Worm (Caenorhabditis elegans) whole organism, mixed stage, embryonic: ENCODE measurements around the gene rde-12.

Experiments
- M03D4.4 ChIP-seq: sonication (generic microtip); optimal IDR thresholded peaks from 2 replicates; lab custom pipeline; 2017; ENCODE audit warnings: mild to moderate bottlenecking, missing genetic modification characterization, missing compliant biosample characterization
- ceh-39 ChIP-seq: fragments of 150-350 bp; optimal IDR thresholded peaks from 2 replicates; lab custom pipeline; 2014; ENCODE audit warnings: missing biosample characterization, missing genetic modification characterization
- ceh-43 ChIP-seq: fragments of 200-800 bp; sonication (Bioruptor generic); optimal IDR thresholded peaks from 2 replicates; lab custom pipeline; 2018; ENCODE audit warnings: mild to moderate bottlenecking, missing genetic modification characterization, moderate library complexity, missing compliant biosample characterization
- ceh-83 ChIP-seq: fragments of 200-800 bp; sonication (Bioruptor generic); optimal IDR thresholded peaks from 2 replicates; lab custom pipeline; 2018; ENCODE audit warnings: mild to moderate bottlenecking, missing genetic modification characterization, missing compliant biosample characterization
- ces-1 ChIP-seq: fragments of 150-350 bp; optimal IDR thresholded peaks from 2 replicates; lab custom pipeline; 2014; ENCODE audit warnings: missing biosample characterization, missing genetic modification reagents, missing genetic modification characterization
- cnd-1 ChIP-seq: fragments of 200-800 bp; sonication (Bioruptor generic); optimal IDR thresholded peaks from 2 replicates; lab custom pipeline; 2018; ENCODE audit warnings: mild to moderate bottlenecking, missing genetic modification characterization, missing compliant biosample characterization
- drap-1 ChIP-seq: fragments of 200-800 bp; sonication (Bioruptor generic); optimal IDR thresholded peaks from 3 replicates; lab custom pipeline; 2018; ENCODE audit warnings: mild to moderate bottlenecking, missing genetic modification characterization, missing compliant biosample characterization
- elt-1 ChIP-seq: sonication (generic microtip); optimal IDR thresholded peaks from 2 replicates; lab custom pipeline; 2017; ENCODE audit warnings: missing genetic modification characterization, mild to moderate bottlenecking, missing compliant biosample characterization, antibody characterized with exemption, moderate library complexity, borderline replicate concordance; ENCODE audit not compliant: insufficient read depth
- elt-3 ChIP-seq: fragments of 150-350 bp; optimal IDR thresholded peaks from 2 replicates; lab custom pipeline; 2014; ENCODE audit warnings: missing biosample characterization, missing genetic modification characterization
- flh-1 ChIP-seq: fragments of 200-800 bp; sonication (Bioruptor generic); optimal IDR thresholded peaks from 2 replicates; lab custom pipeline; 2018; ENCODE audit warnings: mild to moderate bottlenecking, missing genetic modification characterization, moderate library complexity, missing compliant biosample characterization
- ham-2 ChIP-seq: fragments of 200-800 bp; sonication (Bioruptor generic); optimal IDR thresholded peaks from 2 replicates; lab custom pipeline; 2018; ENCODE audit warnings: mild to moderate bottlenecking, missing genetic modification characterization, missing compliant biosample characterization
- hlh-1 ChIP-seq: fragments of 150-350 bp; optimal IDR thresholded peaks from 2 replicates; lab custom pipeline; 2014; ENCODE audit warnings: missing biosample characterization, missing genetic modification reagents, missing genetic modification characterization
- lin-13 ChIP-seq: fragments of 150-350 bp; optimal IDR thresholded peaks from 2 replicates; lab custom pipeline; 2014; ENCODE audit warnings: missing biosample characterization, missing genetic modification characterization
- lin-32 ChIP-seq: fragments of 200-800 bp; sonication (Bioruptor generic); optimal IDR thresholded peaks from 2 replicates; lab custom pipeline; 2018; ENCODE audit warnings: mild to moderate bottlenecking, missing genetic modification characterization, missing compliant biosample characterization
- lsy-2 ChIP-seq: fragments of 150-350 bp; optimal IDR thresholded peaks from 2 replicates; lab custom pipeline; 2014; ENCODE audit warnings: missing biosample characterization, missing genetic modification characterization
- mab-5 ChIP-seq: fragments of 150-350 bp; optimal IDR thresholded peaks from 2 replicates; lab custom pipeline; 2014; ENCODE audit warnings: missing biosample characterization, missing genetic modification characterization
- mep-1 ChIP-seq: fragments of 150-350 bp; optimal IDR thresholded peaks from 2 replicates; lab custom pipeline; 2017; ENCODE audit warnings: missing biosample characterization, missing genetic modification reagents, missing genetic modification characterization, inconsistent platforms
- mls-2 ChIP-seq: sonication (generic microtip); optimal IDR thresholded peaks from 2 replicates; lab custom pipeline; 2016; ENCODE audit warnings: mild to moderate bottlenecking, missing genetic modification characterization, moderate library complexity, missing compliant biosample characterization
- nhr-12 ChIP-seq: fragments of 150-350 bp; optimal IDR thresholded peaks from 2 replicates; lab custom pipeline; 2014; ENCODE audit warnings: missing biosample characterization, missing genetic modification characterization
- nhr-2 ChIP-seq: fragments of 150-350 bp; optimal IDR thresholded peaks from 2 replicates; lab custom pipeline; 2014; ENCODE audit warnings: missing biosample characterization, missing genetic modification characterization
- nhr-237 ChIP-seq: fragments of 150-350 bp; optimal IDR thresholded peaks from 2 replicates; lab custom pipeline; 2014; ENCODE audit warnings: missing biosample characterization, missing genetic modification characterization
- nhr-28 ChIP-seq: fragments of 150-350 bp; optimal IDR thresholded peaks from 2 replicates; lab custom pipeline; 2014; ENCODE audit warnings: missing biosample characterization, missing genetic modification characterization
- nhr-76 ChIP-seq: sonication (generic microtip); optimal IDR thresholded peaks from 2 replicates; lab custom pipeline; 2017; ENCODE audit warnings: missing biosample characterization, missing genetic modification characterization
- pha-4 ChIP-seq: fragments of 150-350 bp; optimal IDR thresholded peaks from 2 replicates; lab custom pipeline; 2018; ENCODE audit warnings: missing biosample characterization, missing genetic modification reagents, missing genetic modification characterization
- snpc-4 ChIP-seq: fragments of 150-350 bp; optimal IDR thresholded peaks from 2 replicates; lab custom pipeline; 2014; ENCODE audit warnings: missing biosample characterization, missing genetic modification characterization
- sptf-1 ChIP-seq: sonication (generic microtip); optimal IDR thresholded peaks from 2 replicates; lab custom pipeline; 2017; ENCODE audit warnings: mild to moderate bottlenecking, missing genetic modification characterization, moderate library complexity, missing compliant biosample characterization
- unc-120 ChIP-seq: sonication (generic microtip); optimal IDR thresholded peaks from 2 replicates; lab custom pipeline; 2017; ENCODE audit warnings: missing genetic modification characterization, missing compliant biosample characterization; ENCODE audit not compliant: poor library complexity, severe bottlenecking
- unc-62 ChIP-seq: fragments of 150-350 bp; optimal IDR thresholded peaks from 2 replicates; lab custom pipeline; 2014; ENCODE audit warnings: missing biosample characterization, missing genetic modification reagents, missing genetic modification characterization
- zip-8 ChIP-seq: fragments of 150-350 bp; optimal IDR thresholded peaks from 2 replicates; lab custom pipeline; 2014; ENCODE audit warnings: missing biosample characterization, missing genetic modification characterization
- ztf-11 ChIP-seq: fragments of 150-350 bp; optimal IDR thresholded peaks from 2 replicates; lab custom pipeline; 2014; ENCODE audit warnings: missing biosample characterization, missing genetic modification characterization

rde-12 gene

DNA sequence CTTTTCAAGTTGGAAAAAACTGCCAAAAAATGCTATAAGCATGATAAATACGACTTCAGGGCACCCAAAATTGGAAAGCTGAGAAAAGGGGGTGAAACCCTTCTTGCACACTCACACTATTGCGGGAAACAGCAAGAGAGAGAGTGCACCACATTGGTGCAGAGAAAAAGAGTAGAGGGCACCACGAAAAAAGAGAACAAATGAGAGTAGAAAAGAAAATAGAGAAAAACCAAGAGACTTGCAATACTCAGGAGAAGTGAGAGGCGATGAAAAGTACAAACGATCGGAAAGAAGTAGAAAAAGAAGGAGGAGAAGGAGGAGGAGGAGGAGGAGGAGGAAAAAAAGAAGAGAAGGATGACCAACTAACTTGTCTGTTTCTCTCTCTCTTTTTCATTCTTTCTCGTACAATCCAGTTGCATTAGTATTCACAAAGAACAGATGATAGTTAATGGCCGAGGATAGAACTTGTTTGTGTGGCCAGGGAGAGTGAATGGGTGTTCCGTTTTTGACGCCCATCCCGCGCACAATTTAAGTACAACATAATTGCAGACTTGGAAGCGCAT lies 9.9 kb upstream of the rde-12 start:
- TF ChIP-seq mls-2 (peak; percentile 42), M03D4.4 (tag; lab: Kevin White, UChicago) (peak; percentile 40), mab-5 (tag; lab: Kevin White, UChicago) (no peak), nhr-237 (tag; lab: Kevin White, UChicago) (no peak), ceh-43 (GFP tag; lab: Kevin White, UChicago) (peak; percentile 28), zip-8 (tag; lab: Kevin White, UChicago) (no peak), unc-120 (tag; lab: Kevin White, UChicago) (peak; percentile 42), mep-1 (tag; lab: Kevin White, UChicago) (peak; percentile 69), cnd-1 (tag; lab: Kevin White, UChicago) (no peak), ces-1 (GFP tag; lab: Kevin White, UChicago) (peak; percentile 82), drap-1 (GFP tag; lab: Kevin White, UChicago) (no peak), lin-32 (no peak), snpc-4 (tag; lab: Kevin White, UChicago) (no peak), ceh-83 (GFP tag; lab: Kevin White, UChicago) (no peak), pha-4 (no peak), nhr-28 (no peak), nhr-2 (tag; lab: Kevin White, UChicago) (no peak), lsy-2 (tag; lab: Kevin White, UChicago) (peak; percentile 33), lin-13 (tag; lab: Kevin White, UChicago) (no peak), sptf-1 (tag; lab: Kevin White, UChicago) (no peak), unc-62 (peak; percentile 73), ztf-11 (no peak), ceh-39 (tag; lab: Kevin White, UChicago) (no peak), hlh-1 (tag; lab: Kevin White, UChicago) (no peak), elt-1 (tag; lab: Kevin White, UChicago) (no peak), flh-1 (GFP tag; lab: Kevin White, UChicago) (no peak)

DNA sequence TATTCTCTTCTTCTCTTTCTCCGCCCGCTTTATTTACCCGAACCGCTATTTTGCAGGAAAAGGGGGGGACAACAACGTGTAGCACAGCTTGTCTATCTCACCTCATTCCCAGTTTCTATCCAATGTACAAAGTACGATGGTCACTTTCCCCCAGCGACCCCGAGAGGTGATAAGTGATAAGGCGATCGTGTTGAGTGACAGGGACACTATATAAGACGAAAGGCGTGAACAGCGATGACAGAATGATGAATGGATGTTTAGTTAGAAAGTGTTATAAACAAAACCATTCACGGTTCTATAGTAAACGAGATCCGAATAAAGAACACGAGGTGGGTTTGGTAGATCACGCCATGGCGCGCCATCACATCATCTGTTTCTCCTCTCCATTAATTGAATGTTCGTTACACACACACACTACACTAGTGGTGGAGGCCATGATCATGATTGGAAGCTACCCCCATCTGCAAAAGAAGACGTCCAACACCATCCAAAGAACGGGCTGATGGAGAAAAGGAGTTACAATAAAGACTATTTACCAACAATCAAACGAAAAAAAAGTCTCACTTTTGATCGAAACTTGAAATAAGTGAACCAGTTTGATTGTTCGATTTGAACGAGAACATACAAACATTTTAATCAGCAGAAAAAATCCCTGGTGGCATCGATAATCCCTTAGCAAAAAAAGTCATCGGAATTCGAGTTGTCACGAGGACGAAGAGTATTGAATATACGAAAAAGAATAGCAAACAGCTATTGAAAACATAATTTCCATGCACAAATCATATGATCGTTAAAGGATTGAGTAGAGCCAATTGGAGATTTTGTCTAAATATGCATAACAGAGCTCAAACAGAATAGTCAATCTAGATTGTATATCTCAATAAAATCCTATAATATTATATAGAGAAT lies 8.6 kb upstream of the rde-12 start:
- no peak for TF ChIP-seq nhr-76 (tag; lab: Kevin White, UChicago)
- peak; percentile 84 for TF ChIP-seq unc-62
- no peak for TF ChIP-seq unc-120 (tag; lab: Kevin White, UChicago)
- TF ChIP-seq nhr-28, result no peak
- no peak for TF ChIP-seq flh-1 (GFP tag; lab: Kevin White, UChicago)
- TF ChIP-seq M03D4.4 (tag; lab: Kevin White, UChicago), result no peak
- TF ChIP-seq ham-2 (GFP tag; lab: Kevin White, UChicago), result peak; percentile 76

- TF ChIP-seq nhr-12 (tag; lab: Kevin White, UChicago) (no peak), drap-1 (GFP tag; lab: Kevin White, UChicago) (no peak), lsy-2 (tag; lab: Kevin White, UChicago) (no peak), flh-1 (GFP tag; lab: Kevin White, UChicago) (no peak), elt-3 (tag; lab: Kevin White, UChicago) (no peak), unc-62 (no peak)
- TF ChIP-seq, all 35 proteins: peak for 0
Observed at ce11 chrV:13657291-13657690, 7.9 kb upstream of the rde-12 start.

DNA sequence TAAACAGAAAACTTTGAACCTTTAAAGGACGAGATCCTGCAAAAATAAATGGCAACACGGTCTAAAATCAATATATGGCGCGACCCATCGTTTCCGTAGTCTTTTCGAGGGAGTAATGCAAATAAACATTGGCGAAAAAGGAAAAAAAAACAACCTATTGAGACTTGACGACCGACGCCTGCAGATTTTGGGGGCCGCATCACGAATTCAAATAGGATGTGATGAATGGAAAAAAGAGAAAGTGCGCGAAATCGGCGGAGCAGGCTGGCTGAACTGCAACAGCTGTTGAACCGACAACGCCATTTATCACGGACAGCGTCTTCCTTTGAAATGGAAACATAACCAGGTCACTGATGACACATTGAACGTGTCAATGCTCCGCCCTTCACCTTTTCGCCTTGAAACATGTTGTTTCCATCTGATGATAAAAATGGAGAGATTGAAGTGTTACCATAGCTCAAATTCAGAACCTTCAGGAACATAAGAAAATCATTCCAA lies 7.3 kb upstream of the rde-12 start:
- TF ChIP-seq cnd-1 (tag; lab: Kevin White, UChicago) (no peak), unc-62 (peak; percentile 44), hlh-1 (tag; lab: Kevin White, UChicago) (peak; percentile 72)
- TF ChIP-seq, all 35 proteins: peak for 2
